Fruit fly (Drosophila melanogaster): Measurements from ENCODE around the gene mRpL38.

Gene mRpL38

dm6 chrX:14226093-14226492, at the start of gene mRpL38:
Gene mRpL38, plus strand, starts transcription at chrX:14226289.
- TF ChIP-seq CG11294 (GFP tag; IDR thresholded peaks at IDR 0.05) (no peak), Hr39 (GFP tag; optimal IDR thresholded peaks at IDR 0.05) (no peak), svp (GFP tag) (peak; percentile 26), Sox102F (GFP tag; optimal IDR thresholded peaks at IDR 0.05) (no peak)

dm6 chrX:14176623-14177022, 49.5 kb upstream of the mRpL38 start, which contains the start of gene CG11581:
Gene CG11581, plus strand, starts transcription at chrX:14176923.
- TF ChIP-seq svp (GFP tag) (peak; percentile 4), Sox14 (GFP tag; optimal IDR thresholded peaks at IDR 0.05) (no peak)

dm6 chrX:14180728-14181127, 45.4 kb upstream of the mRpL38 start, which contains the start of gene CG11584:
Gene CG11584, plus strand, starts transcription at chrX:14181028.
- TF ChIP-seq net (GFP tag; optimal IDR thresholded peaks at IDR 0.05) (no peak), Sox15 (GFP tag; optimal IDR thresholded peaks at IDR 0.05) (no peak), CG6808 (GFP tag; optimal IDR thresholded peaks at IDR 0.05) (no peak)

- TF ChIP-seq Met (GFP tag; optimal IDR thresholded peaks at IDR 0.05), result no peak
- TF ChIP-seq topi (GFP tag; optimal IDR thresholded peaks at IDR 0.05), result no peak
- TF ChIP-seq achi (GFP tag; optimal IDR thresholded peaks at IDR 0.05), result no peak
- TF ChIP-seq dsx (GFP tag; optimal IDR thresholded peaks at IDR 0.05; ENCODE audit: poor library complexity, severe bottlenecking), result no peak
- TF ChIP-seq ss (GFP tag; optimal IDR thresholded peaks at IDR 0.05), result no peak
- TF ChIP-seq Eip75B (GFP tag; optimal IDR thresholded peaks at IDR 0.05), result no peak
- no peak for TF ChIP-seq CG31627 (GFP tag; optimal IDR thresholded peaks at IDR 0.05)
- TF ChIP-seq CG6854 (GFP tag; optimal IDR thresholded peaks at IDR 0.05), result no peak
Observed at dm6 chrX:14184062-14184611, 42.0 kb upstream of the mRpL38 start, which contains the start of gene CG32603. Gene CG32603, plus strand, starts transcription at chrX:14184561.

dm6 chrX:14186953-14187352, 39.1 kb upstream of the mRpL38 start, which contains the start of gene CG12481:
Gene CG12481, plus strand, starts transcription at chrX:14187253.
- TF ChIP-seq Ets21C (GFP tag; optimal IDR thresholded peaks at IDR 0.05) (no peak), CG6792 (GFP tag; optimal IDR thresholded peaks at IDR 0.05) (no peak), CG15336 (GFP tag; IDR thresholded peaks at IDR 0.05) (no peak), Hr4 (GFP tag; optimal IDR thresholded peaks at IDR 0.05) (no peak), Met (GFP tag; optimal IDR thresholded peaks at IDR 0.05) (no peak), CG8119 (GFP tag; IDR thresholded peaks at IDR 0.05) (no peak)

- no peak for TF ChIP-seq OdsH (GFP tag; optimal IDR thresholded peaks at IDR 0.05)
- no peak for TF ChIP-seq CG6792 (GFP tag; optimal IDR thresholded peaks at IDR 0.05)
- no peak for TF ChIP-seq cyc (GFP tag; optimal IDR thresholded peaks at IDR 0.05)
- no peak for TF ChIP-seq Sox102F (GFP tag; optimal IDR thresholded peaks at IDR 0.05)
- TF ChIP-seq Met (GFP tag; optimal IDR thresholded peaks at IDR 0.05), result no peak
- TF ChIP-seq Lpt (GFP tag; optimal IDR thresholded peaks at IDR 0.05), result no peak
- no peak for TF ChIP-seq fkh (GFP tag; optimal IDR thresholded peaks at IDR 0.05)
Observed at dm6 chrX:14189216-14189615, 36.9 kb upstream of the mRpL38 start, which contains the start of gene CG11585. Gene CG11585, plus strand, starts transcription at chrX:14189516.

dm6 chrX:14191918-14192317, 34.2 kb upstream of the mRpL38 start, which contains the start of gene CG13403:
Gene CG13403, minus strand, starts transcription at chrX:14192018.
- no peak for TF ChIP-seq CG8119 (GFP tag; IDR thresholded peaks at IDR 0.05)
- no peak for TF ChIP-seq Sox14 (GFP tag; optimal IDR thresholded peaks at IDR 0.05)
- no peak for TF ChIP-seq Hr38 (GFP tag; optimal IDR thresholded peaks at IDR 0.05)
- no peak for TF ChIP-seq CG6163 (GFP tag; IDR thresholded peaks at IDR 0.05)
- no peak for TF ChIP-seq spab (GFP tag; optimal IDR thresholded peaks at IDR 0.05)
- no peak for TF ChIP-seq topi (GFP tag; optimal IDR thresholded peaks at IDR 0.05)
- TF ChIP-seq Lpt (GFP tag; optimal IDR thresholded peaks at IDR 0.05), result no peak
- TF ChIP-seq net (GFP tag; optimal IDR thresholded peaks at IDR 0.05), result no peak
- TF ChIP-seq CG15336 (GFP tag; IDR thresholded peaks at IDR 0.05), result no peak
- no peak for TF ChIP-seq fd59A (GFP tag; optimal IDR thresholded peaks at IDR 0.05)
- TF ChIP-seq CG11902 (GFP tag; optimal IDR thresholded peaks at IDR 0.05), result no peak
- TF ChIP-seq lz (GFP tag; optimal IDR thresholded peaks at IDR 0.05), result no peak
- no peak for TF ChIP-seq CG31627 (GFP tag; optimal IDR thresholded peaks at IDR 0.05)
- no peak for TF ChIP-seq CG34406 (GFP tag; optimal IDR thresholded peaks at IDR 0.05)
- no peak for TF ChIP-seq Eip78C (GFP tag)
- TF ChIP-seq CG11762 (GFP tag; optimal IDR thresholded peaks at IDR 0.05; ENCODE audit: insufficient read depth), result no peak
- no peak for TF ChIP-seq pdm3 (GFP tag; optimal IDR thresholded peaks at IDR 0.05)

Data from whole organism, prepupa.